Fruit fly (Drosophila melanogaster) whole organism, adult: ENCODE measurements around the gene CG42710.

ENCODE experiments used
- CG11617 ChIP-seq: fragments of 200-800 bp; sonication (Bioruptor generic); optimal IDR thresholded peaks from 2 replicates; lab custom pipeline; 2017; ENCODE audit warnings: mild to moderate bottlenecking, missing biosample characterization, missing genetic modification reagents, missing genetic modification characterization
- CG14711 ChIP-seq: fragments of 200-800 bp; sonication (Bioruptor generic); optimal IDR thresholded peaks from 2 replicates; lab custom pipeline; 2018; ENCODE audit warnings: missing biosample characterization, mild to moderate bottlenecking, missing genetic modification characterization, moderate library complexity
- CG33017 ChIP-seq: fragments of 200-800 bp; sonication (Bioruptor generic); optimal IDR thresholded peaks from 2 replicates; lab custom pipeline; 2018; ENCODE audit warnings: missing biosample characterization, mild to moderate bottlenecking, missing genetic modification characterization, moderate library complexity
- CG7045 ChIP-seq: fragments of 200-800 bp; sonication (Bioruptor generic); optimal IDR thresholded peaks from 2 replicates; lab custom pipeline; 2017; ENCODE audit warnings: missing biosample characterization, mild to moderate bottlenecking, missing genetic modification characterization
- Clk ChIP-seq: fragments of 200-800 bp; sonication (Bioruptor generic); optimal IDR thresholded peaks from 2 replicates; lab custom pipeline; 2017; ENCODE audit warnings: missing biosample characterization, missing genetic modification characterization
- Hr96 ChIP-seq: fragments of 200-800 bp; sonication (Bioruptor generic); optimal IDR thresholded peaks from 2 replicates; lab custom pipeline; 2016; ENCODE audit warnings: missing biosample characterization, missing genetic modification characterization
- ovo ChIP-seq: fragments of 200-800 bp; sonication (Bioruptor generic); optimal IDR thresholded peaks from 2 replicates; lab custom pipeline; 2016; ENCODE audit warnings: missing biosample characterization, missing genetic modification characterization
- pad ChIP-seq: fragments of 200-800 bp; sonication (Bioruptor generic); optimal IDR thresholded peaks from 3 replicates; lab custom pipeline; 2017; ENCODE audit warnings: missing biosample characterization, missing genetic modification characterization, mild to moderate bottlenecking, moderate library complexity, missing genetic modification reagents
- tj ChIP-seq: fragments of 200-800 bp; sonication (Bioruptor generic); optimal IDR thresholded peaks from 3 replicates; lab custom pipeline; 2017; ENCODE audit warnings: missing biosample characterization, mild to moderate bottlenecking, missing genetic modification characterization, moderate library complexity
- toe ChIP-seq: fragments of 200-800 bp; sonication (Bioruptor generic); optimal IDR thresholded peaks from 2 replicates; lab custom pipeline; 2016; ENCODE audit warnings: missing biosample characterization, missing genetic modification characterization

- TF ChIP-seq CG7045 (GFP tag; lab: Kevin White, UChicago) (no peak), CG14711 (tag; lab: Kevin White, UChicago) (no peak), Clk (GFP tag; lab: Kevin White, UChicago) (no peak), toe (GFP tag; lab: Kevin White, UChicago) (no peak), pad (GFP tag; lab: Kevin White, UChicago) (no peak), CG11617 (no peak), Hr96 (GFP tag; lab: Kevin White, UChicago) (no peak), tj (GFP tag; lab: Kevin White, UChicago) (no peak), CG33017 (no peak), ovo (GFP tag; lab: Kevin White, UChicago) (no peak)
Observed at dm6 chr2L:8791703-8792102, 9.4 kb upstream of the CG42710 start.
